Fruit fly (Drosophila melanogaster): ENCODE results near the gene Orct2.

dm6 chr3R:24271071-24271470, 1.8 kb upstream of the Orct2 start, which contains the start of gene jar:
- TF ChIP-seq fd96Ca (GFP tag; IDR thresholded peaks at IDR 0.05) (no peak; the same call in 2 of the 3 replicates), CG13204 (GFP tag; optimal IDR thresholded peaks at IDR 0.05) (peak; percentile 12), Snoo (tag; optimal IDR thresholded peaks at IDR 0.05) (peak; percentile 18), CG9948 (tag; optimal IDR thresholded peaks at IDR 0.05) (no peak), Ets98B (GFP tag; IDR thresholded peaks at IDR 0.05) (peak; percentile 49; the same call in 1 of the 2 replicates), CG10348 (GFP tag; IDR thresholded peaks at IDR 0.05) (no peak), Pif1B (GFP tag; optimal IDR thresholded peaks at IDR 0.05) (no peak), CG32121 (GFP tag; IDR thresholded peaks at IDR 0.05) (peak; percentile 27; the same call in 1 of the 2 replicates), CG15710 (tag; optimal IDR thresholded peaks at IDR 0.05) (no peak), D1 (tag; optimal IDR thresholded peaks at IDR 0.05) (no peak), gl (tag; optimal IDR thresholded peaks at IDR 0.05) (peak; percentile 25), EcR (GFP tag; optimal IDR thresholded peaks at IDR 0.05) (peak; percentile 39)
